Fruit fly (Drosophila melanogaster): Measurements from ENCODE around the gene Arl8.

The Arl8 gene

DNA sequence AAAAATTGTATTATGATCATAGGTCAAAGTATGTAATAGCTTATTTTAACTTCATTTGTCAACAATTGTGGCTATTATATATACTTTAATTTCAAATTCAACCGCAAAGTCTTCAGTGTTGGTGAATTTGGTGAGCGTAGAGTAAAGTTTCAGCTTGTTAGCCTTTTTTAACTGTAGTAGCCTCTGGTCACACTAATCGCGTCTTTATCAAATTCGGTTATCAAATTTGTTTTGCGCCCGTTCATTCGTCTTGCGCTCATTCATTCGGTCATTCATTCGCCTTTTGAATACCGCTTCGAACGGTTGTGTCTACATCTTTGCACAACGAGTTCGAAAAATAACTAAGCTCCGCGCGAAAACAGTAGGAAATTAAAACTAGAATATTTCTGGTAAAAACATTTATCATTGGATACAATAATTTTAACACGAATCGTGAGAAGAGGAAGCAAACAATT is 21.3 kb upstream of the Arl8 start, which contains the start of gene puc (continued):
- peak; percentile 31 for TF ChIP-seq Sox14 (GFP tag; optimal IDR thresholded peaks at IDR 0.05)

DNA sequence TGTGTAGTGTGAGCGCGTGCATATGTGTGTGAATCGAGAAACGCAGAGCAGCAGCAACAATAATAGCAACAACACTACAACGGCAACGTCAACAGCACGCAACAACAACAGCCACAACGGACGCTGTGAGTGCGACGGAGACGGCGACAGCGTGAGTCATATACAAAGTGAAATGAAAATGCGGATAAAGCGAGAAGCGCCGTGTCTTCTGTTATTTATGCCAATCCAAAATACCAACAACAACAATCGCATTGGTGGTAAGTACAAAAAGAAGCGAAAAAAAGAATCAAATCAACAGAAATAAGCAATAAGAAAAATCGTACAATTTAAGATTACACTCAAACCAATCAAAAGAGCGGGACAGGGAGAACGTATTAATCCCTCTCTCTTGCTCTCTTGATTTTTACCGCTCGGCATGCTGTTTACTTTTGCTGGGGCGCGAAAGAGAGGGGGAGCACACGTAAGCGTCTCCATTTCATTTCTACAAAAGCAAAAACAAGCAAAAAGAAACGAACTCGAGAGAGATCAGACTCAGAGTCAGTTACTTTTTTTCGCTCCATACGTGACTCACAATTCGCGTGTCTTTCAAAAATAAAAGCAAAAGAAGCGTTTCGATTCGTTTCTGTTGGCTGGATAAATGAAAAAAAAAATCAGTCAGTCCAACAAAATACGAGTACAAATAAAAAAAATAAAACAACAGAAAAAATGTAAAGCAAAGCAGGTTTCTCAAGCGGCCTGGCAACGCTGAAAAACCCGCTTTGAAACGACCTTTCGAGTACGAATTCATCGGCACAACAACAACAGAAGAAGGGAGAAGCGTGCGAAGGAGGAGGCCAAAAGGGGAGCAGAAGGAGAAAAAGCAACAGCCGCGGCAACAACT is 20.3 kb upstream of the Arl8 start:
- TF ChIP-seq CG6854 (GFP tag; optimal IDR thresholded peaks at IDR 0.05) (peak; percentile 99), vri (GFP tag; optimal IDR thresholded peaks at IDR 0.05) (peak; percentile 98), Smox (GFP tag; optimal IDR thresholded peaks at IDR 0.05) (peak; percentile 88), Hr38 (GFP tag; optimal IDR thresholded peaks at IDR 0.05) (peak; percentile 87), Sox102F (GFP tag; optimal IDR thresholded peaks at IDR 0.05) (peak; percentile 98), CG11902 (GFP tag; optimal IDR thresholded peaks at IDR 0.05) (no peak), salr (GFP tag; optimal IDR thresholded peaks at IDR 0.05) (peak; percentile 96 to 98), dsx (GFP tag; optimal IDR thresholded peaks at IDR 0.05; ENCODE audit: poor library complexity, severe bottlenecking) (peak; percentile 98), Gug (GFP tag; IDR thresholded peaks at IDR 0.05) (no peak), Lpt (GFP tag; optimal IDR thresholded peaks at IDR 0.05) (peak; percentile 90), Sox14 (GFP tag; optimal IDR thresholded peaks at IDR 0.05) (peak; percentile 90), CG6808 (GFP tag; optimal IDR thresholded peaks at IDR 0.05) (peak; percentile 99), CG11762 (GFP tag; optimal IDR thresholded peaks at IDR 0.05; ENCODE audit: insufficient read depth) (peak; percentile 85), CG6792 (GFP tag; optimal IDR thresholded peaks at IDR 0.05) (peak; percentile 92), CG10669 (GFP tag; optimal IDR thresholded peaks at IDR 0.05) (peak; percentile 98), CG8319 (GFP tag; optimal IDR thresholded peaks at IDR 0.05) (peak; percentile 91), fd85E (GFP tag; optimal IDR thresholded peaks at IDR 0.05) (peak; percentile 87), CG11294 (GFP tag; IDR thresholded peaks at IDR 0.05) (no peak), CG34406 (GFP tag; optimal IDR thresholded peaks at IDR 0.05) (peak; percentile 97), Hr4 (GFP tag; optimal IDR thresholded peaks at IDR 0.05) (peak; percentile 46), cyc (GFP tag; optimal IDR thresholded peaks at IDR 0.05) (peak; percentile 76), CG1621 (tag; optimal IDR thresholded peaks at IDR 0.05) (peak; percentile 98), CG6163 (GFP tag; IDR thresholded peaks at IDR 0.05) (no peak), CG32006 (GFP tag; optimal IDR thresholded peaks at IDR 0.05) (peak; percentile 51), Met (GFP tag; optimal IDR thresholded peaks at IDR 0.05) (peak; percentile 93), CG10631 (GFP tag; optimal IDR thresholded peaks at IDR 0.05) (peak; percentile 78), CG4318 (GFP tag; optimal IDR thresholded peaks at IDR 0.05) (no peak), Eip75B (GFP tag; optimal IDR thresholded peaks at IDR 0.05) (peak; percentile 97), CG6276 (GFP tag; optimal IDR thresholded peaks at IDR 0.05) (peak; percentile 98), CG16779 (tag; optimal IDR thresholded peaks at IDR 0.05) (peak; percentile 99), CG8119 (GFP tag; IDR thresholded peaks at IDR 0.05) (no peak), fkh (GFP tag; optimal IDR thresholded peaks at IDR 0.05) (peak; percentile 96), pdm3 (GFP tag; optimal IDR thresholded peaks at IDR 0.05) (peak; percentile 94), Blimp-1 (GFP tag; optimal IDR thresholded peaks at IDR 0.05) (peak; percentile 83), Hr39 (GFP tag; optimal IDR thresholded peaks at IDR 0.05) (peak; percentile 85), acj6 (GFP tag; optimal IDR thresholded peaks at IDR 0.05) (peak; percentile 77), achi (GFP tag; optimal IDR thresholded peaks at IDR 0.05) (peak; percentile 93), CG15336 (GFP tag; IDR thresholded peaks at IDR 0.05) (no peak), dac (GFP tag; optimal IDR thresholded peaks at IDR 0.05) (peak; percentile 78), CG3032 (tag; optimal IDR thresholded peaks at IDR 0.05) (peak; percentile 95), eg (GFP tag; IDR thresholded peaks at IDR 0.05) (no peak), spab (GFP tag; optimal IDR thresholded peaks at IDR 0.05) (peak; percentile 99), CG31627 (GFP tag; optimal IDR thresholded peaks at IDR 0.05) (peak; percentile 52), CG9139 (GFP tag; optimal IDR thresholded peaks at IDR 0.05) (peak; percentile 100), net (GFP tag; optimal IDR thresholded peaks at IDR 0.05) (peak; percentile 99), lz (GFP tag; optimal IDR thresholded peaks at IDR 0.05) (peak; percentile 76), Sox15 (GFP tag; optimal IDR thresholded peaks at IDR 0.05) (no peak)
